Worm (Caenorhabditis elegans) whole organism, dauer: ENCODE data around the gene K10G9.2.

ENCODE experiments used
- unc-62 ChIP-seq: sonication (generic microtip); optimal IDR thresholded peaks from 2 replicates; lab custom pipeline; 2017; ENCODE audit warnings: missing biosample characterization, missing genetic modification reagents, missing genetic modification characterization

K10G9.2 gene

ce11 chrIII:10326327-10326726 is 40.6 kb downstream of the K10G9.2 start:
- no peak for TF ChIP-seq unc-62 (GFP tag; lab: Kevin White, UChicago)

- TF ChIP-seq unc-62 (GFP tag; lab: Kevin White, UChicago), result no peak
These were observed 43.1 kb downstream of the K10G9.2 start for ce11 chrIII:10328565-10329541.

ce11 chrIII:10329811-10330210 is 44.1 kb downstream of the K10G9.2 start:
- no peak for TF ChIP-seq unc-62 (GFP tag; lab: Kevin White, UChicago)

DNA sequence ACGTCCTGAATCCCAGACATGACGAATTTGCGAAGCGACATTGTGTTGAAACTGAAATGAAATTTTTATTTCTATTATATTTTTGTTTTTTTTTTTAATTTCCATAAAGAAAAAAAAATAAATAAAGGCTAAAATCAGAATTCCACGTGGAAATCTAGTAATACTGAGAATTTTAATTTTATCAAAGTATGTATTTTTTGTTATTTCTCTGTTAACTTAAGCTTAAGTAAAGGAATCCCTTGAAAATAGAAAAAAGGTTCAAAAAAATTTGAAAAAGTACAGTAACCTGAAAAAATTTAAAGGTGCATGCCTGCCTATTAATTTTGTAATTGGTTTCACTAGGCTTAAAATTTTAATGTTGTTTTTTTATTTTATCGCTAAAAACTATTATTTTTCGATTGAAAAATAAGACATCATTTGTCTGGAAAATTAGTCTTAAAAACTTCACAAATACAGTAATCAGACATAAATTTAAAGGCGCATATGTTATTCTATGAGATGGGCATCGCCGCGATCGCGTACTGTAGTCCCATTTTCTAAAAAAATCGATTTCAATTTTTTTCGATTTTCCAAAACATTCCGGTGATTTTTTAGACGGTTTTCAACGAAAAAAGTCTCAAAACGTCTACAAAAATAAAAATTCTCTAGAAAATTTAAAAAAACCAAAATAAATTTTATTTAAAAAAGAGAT is 44.8 kb downstream of the K10G9.2 start, which contains the start of gene nex-2:
Gene nex-2, minus strand, starts transcription at position 51 of the 691 bp plus-strand sequence.
- no peak for TF ChIP-seq unc-62 (GFP tag; lab: Kevin White, UChicago)

DNA sequence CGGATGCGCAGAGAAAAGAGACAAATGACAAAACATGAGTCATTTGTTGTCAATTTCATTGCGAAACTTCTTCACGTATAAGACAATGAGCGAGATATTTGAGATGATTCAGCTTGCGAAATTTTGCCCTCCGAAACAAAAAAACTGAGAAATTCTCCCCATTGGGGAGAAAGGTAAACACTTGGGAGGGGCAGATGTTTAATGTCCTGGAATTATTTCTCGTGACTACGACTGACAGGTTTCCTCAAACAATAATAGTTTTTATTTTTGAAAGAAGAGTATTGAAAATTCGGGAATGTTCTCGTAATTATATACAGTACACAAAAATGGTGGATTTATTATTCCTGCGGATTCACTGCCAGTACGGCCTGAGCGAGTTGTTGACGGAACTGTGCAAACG is 45.5 kb downstream of the K10G9.2 start:
- no peak for TF ChIP-seq unc-62 (GFP tag; lab: Kevin White, UChicago)

ce11 chrIII:10332560-10332959 is 46.8 kb downstream of the K10G9.2 start, which contains the start of gene T07C4.12:
Gene T07C4.12, minus strand, starts transcription at chrIII:10332660.
- TF ChIP-seq unc-62 (GFP tag; lab: Kevin White, UChicago), result no peak

DNA sequence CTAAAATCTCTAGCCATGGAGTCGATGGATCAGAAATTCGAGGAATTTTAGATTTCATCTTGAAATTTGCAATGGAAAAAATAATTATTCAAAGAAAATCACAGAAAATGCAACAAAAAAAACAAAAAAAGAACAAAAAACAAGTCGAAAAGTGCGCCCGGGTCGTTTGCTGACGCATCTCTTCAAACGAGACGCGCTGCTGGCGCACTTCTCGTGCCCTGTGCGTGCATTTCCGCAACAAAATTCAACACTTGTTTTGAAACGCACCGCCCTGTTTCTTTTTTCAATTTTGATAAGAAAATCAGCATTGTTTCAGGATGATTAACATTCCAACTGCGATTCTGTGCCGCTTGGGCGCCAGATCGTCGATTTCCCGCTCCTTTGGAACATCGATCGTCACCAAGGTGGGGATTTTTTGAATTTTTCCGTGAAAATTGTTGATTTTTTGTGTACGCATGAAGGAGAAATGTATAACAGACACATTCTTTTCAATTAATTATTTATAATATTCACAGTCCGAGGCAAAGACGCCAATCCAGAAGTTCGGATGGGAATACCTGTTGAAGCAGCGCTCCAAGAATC is 48.3 kb downstream of the K10G9.2 start, which contains the start of the genes jmjd-4 and mev-1:
Gene jmjd-4, minus strand, starts transcription at position 58 of the 582 bp plus-strand sequence.
Gene mev-1, plus strand, starts transcription at position 317 of the 582 bp plus-strand sequence.
- no peak for TF ChIP-seq unc-62 (GFP tag; lab: Kevin White, UChicago)

DNA sequence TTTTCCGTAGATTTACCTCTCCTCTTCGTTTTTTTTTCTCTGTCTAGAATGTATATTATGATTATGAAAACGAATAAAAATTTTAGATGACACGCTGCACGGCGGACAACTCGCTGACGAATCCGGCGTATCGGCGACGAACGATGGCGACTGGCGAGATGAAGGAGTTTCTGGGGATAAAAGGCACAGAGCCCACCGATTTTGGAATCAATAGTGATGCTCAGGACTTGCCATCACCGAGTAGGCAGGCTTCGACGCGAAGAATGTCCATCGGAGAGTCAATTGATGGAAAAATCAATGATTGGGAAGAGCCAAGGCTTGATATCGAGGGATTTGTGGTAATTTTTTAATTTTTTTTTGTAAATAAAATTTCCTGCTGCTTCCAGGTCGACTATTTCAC is 49.4 kb downstream of the K10G9.2 start, which contains the start of gene ced-9:
Gene ced-9, plus strand, starts transcription at position 87 of the 400 bp plus-strand sequence.
- TF ChIP-seq unc-62 (GFP tag; lab: Kevin White, UChicago), result no peak

- TF ChIP-seq unc-62 (GFP tag; lab: Kevin White, UChicago), result no peak
These were observed 50.4 kb downstream of the K10G9.2 start for ce11 chrIII:10336109-10336508.

DNA sequence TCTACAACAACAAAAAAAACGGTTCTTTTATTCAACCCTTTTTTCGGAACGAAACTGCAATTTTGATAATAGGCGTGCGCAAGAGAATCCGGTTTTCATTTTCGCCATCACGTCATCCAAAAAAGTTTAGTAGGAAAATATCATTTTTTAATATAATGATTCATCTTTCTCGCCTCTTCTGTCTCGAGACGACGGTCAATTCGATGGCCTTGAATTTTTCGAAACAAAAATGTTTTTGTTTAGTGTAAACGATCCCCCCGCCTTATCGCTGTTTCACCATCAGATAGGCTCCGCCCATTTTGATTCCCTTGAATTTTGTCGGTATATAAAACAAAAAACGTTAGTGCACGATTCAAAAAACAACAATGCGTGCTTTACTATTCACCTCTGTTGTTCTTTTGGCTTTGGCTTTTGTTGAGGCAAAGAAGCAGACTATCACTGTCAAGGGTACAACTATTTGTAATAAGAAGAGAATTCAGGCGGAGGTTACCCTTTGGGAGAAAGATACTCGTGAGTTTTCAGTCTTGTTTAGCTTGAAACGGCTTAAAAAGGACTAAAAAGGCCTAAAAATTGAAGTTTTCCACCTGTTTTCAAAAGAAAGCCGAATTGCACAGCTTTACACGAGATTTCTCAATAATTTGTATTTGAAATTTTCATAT is 51.9 kb downstream of the K10G9.2 start, which contains the start of gene ttr-15:
Gene ttr-15, plus strand, starts transcription at position 340 of the 659 bp plus-strand sequence.
- TF ChIP-seq unc-62 (GFP tag; lab: Kevin White, UChicago), result no peak
